Fruit fly (Drosophila melanogaster) whole organism, embryonic: ENCODE results near the gene CycB3.

Source experiments
- ATbp ChIP-seq: fragments of 200-800 bp; sonication (Bioruptor generic); optimal IDR thresholded peaks from 2 replicates; lab custom pipeline; 2017; ENCODE audit warnings: missing biosample characterization, mild to moderate bottlenecking, missing genetic modification characterization, missing genetic modification reagents
- CG10267 ChIP-seq: fragments of 200-800 bp; sonication (Bioruptor generic); optimal IDR thresholded peaks from 2 replicates; lab custom pipeline; 2018; ENCODE audit warnings: missing biosample characterization, mild to moderate bottlenecking, missing genetic modification characterization, moderate library complexity
- CG11456 ChIP-seq: fragments of 200-800 bp; sonication (Bioruptor generic); IDR thresholded peaks from 3 replicates; pipeline ENCODE4 v1.3.6; 2022; ENCODE audit warnings: missing biosample characterization, missing genetic modification characterization
- CG12219 ChIP-seq: fragments of 200-800 bp; sonication (Bioruptor generic); optimal IDR thresholded peaks from 3 replicates; lab custom pipeline; 2018; ENCODE audit warnings: missing biosample characterization, mild to moderate bottlenecking, missing genetic modification characterization
- CG14050 ChIP-seq: fragments of 200-800 bp; sonication (Bioruptor generic); IDR thresholded peaks from 3 replicates; pipeline ENCODE4 v1.3.6; 2022; ENCODE audit warnings: missing biosample characterization, missing genetic modification characterization
- CG14965 ChIP-seq: fragments of 200-800 bp; sonication (Bioruptor generic); optimal IDR thresholded peaks from 2 replicates; lab custom pipeline; 2016; ENCODE audit warnings: missing biosample characterization, missing genetic modification characterization, borderline replicate concordance
- CG17912 ChIP-seq: fragments of 200-800 bp; sonication (Bioruptor generic); optimal IDR thresholded peaks from 2 replicates; lab custom pipeline; 2018; ENCODE audit warnings: missing biosample characterization, mild to moderate bottlenecking, missing genetic modification characterization
- CG18262 ChIP-seq: fragments of 200-800 bp; optimal IDR thresholded peaks from 3 replicates; lab custom pipeline; 2019; ENCODE audit warnings: missing biosample characterization, mild to moderate bottlenecking, missing genetic modification characterization, moderate library complexity
- CG2202 ChIP-seq: fragments of 200-800 bp; sonication (Bioruptor generic); optimal IDR thresholded peaks from 2 replicates; lab custom pipeline; 2018; ENCODE audit warnings: missing biosample characterization, mild to moderate bottlenecking, missing genetic modification characterization
- CG30020 ChIP-seq: fragments of 200-800 bp; optimal IDR thresholded peaks from 2 replicates; lab custom pipeline; 2019; ENCODE audit warnings: missing biosample characterization, mild to moderate bottlenecking, missing genetic modification characterization, moderate library complexity
- CG30403 ChIP-seq: fragments of 200-800 bp; sonication (Bioruptor generic); optimal IDR thresholded peaks from 3 replicates; lab custom pipeline; 2016; ENCODE audit warnings: missing biosample characterization, missing genetic modification characterization
- CG3065 ChIP-seq: fragments of 200-800 bp; sonication (Bioruptor generic); optimal IDR thresholded peaks from 2 replicates; lab custom pipeline; 2016; ENCODE audit warnings: missing biosample characterization, missing genetic modification characterization
- CG4282 ChIP-seq: fragments of 200-800 bp; sonication (Bioruptor generic); optimal IDR thresholded peaks from 2 replicates; lab custom pipeline; 2016; ENCODE audit warnings: missing biosample characterization, missing genetic modification characterization
- CG4328 ChIP-seq: fragments of 200-800 bp; sonication (Bioruptor generic); optimal IDR thresholded peaks from 3 replicates; lab custom pipeline; 2017; ENCODE audit warnings: missing biosample characterization, missing genetic modification reagents, missing genetic modification characterization
- CG43689 ChIP-seq: fragments of 200-800 bp; sonication (Bioruptor generic); IDR thresholded peaks from 2 replicates; pipeline ENCODE4 v1.3.6; 2022; ENCODE audit warnings: missing biosample characterization, missing genetic modification characterization
- CG4617 ChIP-seq: fragments of 200-800 bp; sonication (Bioruptor generic); optimal IDR thresholded peaks from 3 replicates; lab custom pipeline; 2016; ENCODE audit warnings: missing biosample characterization, missing genetic modification characterization, borderline replicate concordance
- CG5180 ChIP-seq: fragments of 200-800 bp; sonication (Bioruptor generic); optimal IDR thresholded peaks from 3 replicates; lab custom pipeline; 2017; ENCODE audit warnings: missing biosample characterization, missing genetic modification characterization, mild to moderate bottlenecking, moderate library complexity, missing genetic modification reagents
- CG6175 ChIP-seq: fragments of 200-800 bp; sonication (Bioruptor generic); IDR thresholded peaks from 3 replicates; pipeline ENCODE4 v1.3.6; 2022; ENCODE audit warnings: missing biosample characterization, missing genetic modification characterization
- CG6254 ChIP-seq: fragments of 200-800 bp; sonication (Bioruptor generic); optimal IDR thresholded peaks from 3 replicates; lab custom pipeline; 2017; ENCODE audit warnings: mild to moderate bottlenecking, missing biosample characterization, missing genetic modification reagents, missing genetic modification characterization
- CG7745 ChIP-seq: fragments of 200-800 bp; sonication (Bioruptor generic); optimal IDR thresholded peaks from 2 replicates; lab custom pipeline; 2018; ENCODE audit warnings: missing biosample characterization, mild to moderate bottlenecking, missing genetic modification characterization, moderate library complexity
- CG9609 ChIP-seq: fragments of 200-800 bp; sonication (Bioruptor generic); optimal IDR thresholded peaks from 3 replicates; lab custom pipeline; 2016; ENCODE audit warnings: missing biosample characterization, missing genetic modification characterization
- CoRest ChIP-seq: fragments of 200-800 bp; sonication (Bioruptor generic); optimal IDR thresholded peaks from 3 replicates; lab custom pipeline; 2018; ENCODE audit warnings: missing biosample characterization, mild to moderate bottlenecking, missing genetic modification characterization, moderate library complexity
- D19A ChIP-seq: fragments of 200-800 bp; optimal IDR thresholded peaks from 3 replicates; lab custom pipeline; 2019; ENCODE audit warnings: missing biosample characterization, mild to moderate bottlenecking, missing genetic modification characterization, moderate library complexity
- Doc2 ChIP-seq: fragments of 200-800 bp; sonication (Bioruptor generic); IDR thresholded peaks from 2 replicates; pipeline ENCODE4 v1.3.6; 2022; ENCODE audit warnings: missing biosample characterization, missing genetic modification characterization
- Hand ChIP-seq: fragments of 200-800 bp; sonication (Bioruptor generic); optimal IDR thresholded peaks from 2 replicates; lab custom pipeline; 2017; ENCODE audit warnings: mild to moderate bottlenecking, missing biosample characterization, missing genetic modification reagents, missing genetic modification characterization
- MTF-1 ChIP-seq: fragments of 200-800 bp; sonication (Bioruptor generic); optimal IDR thresholded peaks from 2 replicates; lab custom pipeline; 2018; ENCODE audit warnings: missing biosample characterization, mild to moderate bottlenecking, missing genetic modification characterization, borderline replicate concordance
- Med ChIP-seq: fragments of 200-800 bp; sonication (Bioruptor generic); peaks from one replicate; lab custom pipeline; 2016; ENCODE audit warnings: missing biosample characterization, missing genetic modification characterization, mild to moderate bottlenecking, inconsistent platforms, moderate library complexity
- NFAT ChIP-seq: fragments of 200-800 bp; sonication (Bioruptor generic); IDR thresholded peaks from 2 replicates; pipeline ENCODE4 v1.3.6; 2022; ENCODE audit warnings: missing biosample characterization, missing genetic modification characterization
- Opbp ChIP-seq: fragments of 200-800 bp; sonication (Bioruptor generic); IDR thresholded peaks from 3 replicates; pipeline ENCODE4 v1.3.6; 2022; ENCODE audit warnings: missing biosample characterization, missing genetic modification characterization; ENCODE audit not compliant: partially characterized antibody
- Ravus ChIP-seq: fragments of 200-800 bp; sonication (Bioruptor generic); IDR thresholded peaks from 2 replicates; pipeline ENCODE4 v1.3.6; 2022; ENCODE audit warnings: missing biosample characterization, missing genetic modification characterization
- Sox100B ChIP-seq: fragments of 200-800 bp; sonication (Bioruptor generic); optimal IDR thresholded peaks from 3 replicates; lab custom pipeline; 2018; ENCODE audit warnings: missing biosample characterization, mild to moderate bottlenecking, missing genetic modification characterization
- Stat92E ChIP-seq, 3 experiments: fragments of >200 bp in 2 of 3; fragments of 200-800 bp in 1 of 3; sonication (Bioruptor generic) in 1 of 3; optimal IDR thresholded peaks; 2 replicates each; lab custom pipeline; 2017 to 2019; ENCODE audit warnings: missing biosample characterization in 3 of 3, missing genetic modification characterization in 3 of 3, mild to moderate bottlenecking in 1 of 3, moderate library complexity in 1 of 3
- az2 ChIP-seq: fragments of 200-800 bp; sonication (Bioruptor generic); optimal IDR thresholded peaks from 3 replicates; lab custom pipeline; 2016; ENCODE audit warnings: missing biosample characterization, missing genetic modification characterization
- cato ChIP-seq: fragments of 200-800 bp; sonication (Bioruptor generic); optimal IDR thresholded peaks from 2 replicates; lab custom pipeline; 2016; ENCODE audit warnings: missing biosample characterization, missing genetic modification characterization, borderline replicate concordance
- chinmo ChIP-seq: fragments of 200-800 bp; sonication (Bioruptor generic); IDR thresholded peaks from 4 replicates; pipeline ENCODE4 v1.3.6; 2022; ENCODE audit warnings: missing biosample characterization, missing genetic modification characterization; ENCODE audit not compliant: partially characterized antibody
- crol ChIP-seq: fragments of 200-800 bp; sonication (Bioruptor generic); IDR thresholded peaks from 2 replicates; pipeline ENCODE4 v1.3.6; 2022; ENCODE audit warnings: missing biosample characterization, missing genetic modification characterization
- jing ChIP-seq: fragments of 200-800 bp; sonication (Bioruptor generic); optimal IDR thresholded peaks from 2 replicates; lab custom pipeline; 2018; ENCODE audit warnings: missing biosample characterization, mild to moderate bottlenecking, missing genetic modification characterization
- lbe ChIP-seq: fragments of 200-800 bp; sonication (Bioruptor generic); optimal IDR thresholded peaks from 2 replicates; lab custom pipeline; 2016; ENCODE audit warnings: missing biosample characterization, mild to moderate bottlenecking, missing genetic modification characterization
- nerfin-1 ChIP-seq: fragments of 200-800 bp; sonication (Bioruptor generic); optimal IDR thresholded peaks from 3 replicates; lab custom pipeline; 2019; ENCODE audit warnings: missing biosample characterization, mild to moderate bottlenecking, missing genetic modification characterization, moderate library complexity
- pb ChIP-seq: fragments of 200-800 bp; sonication (Bioruptor generic); optimal IDR thresholded peaks from 3 replicates; lab custom pipeline; 2016; ENCODE audit warnings: missing biosample characterization, missing genetic modification characterization
- pros ChIP-seq: fragments of 200-800 bp; sonication (Bioruptor generic); optimal IDR thresholded peaks from 3 replicates; lab custom pipeline; 2019; ENCODE audit warnings: missing biosample characterization, mild to moderate bottlenecking, missing genetic modification characterization, moderate library complexity
- sd ChIP-seq: fragments of 200-800 bp; sonication (Bioruptor generic); optimal IDR thresholded peaks from 3 replicates; lab custom pipeline; 2018; ENCODE audit warnings: missing biosample characterization, mild to moderate bottlenecking, missing genetic modification characterization, moderate library complexity
- seq ChIP-seq: fragments of 200-800 bp; sonication (Bioruptor generic); IDR thresholded peaks from 2 replicates; pipeline ENCODE4 v1.3.6; 2022; ENCODE audit warnings: missing biosample characterization, missing genetic modification characterization
- sim ChIP-seq: fragments of 200-800 bp; sonication (Bioruptor generic); IDR thresholded peaks from 2 replicates; pipeline ENCODE4 v1.3.6; 2022; ENCODE audit warnings: missing biosample characterization, missing genetic modification characterization
- slp2 ChIP-seq: fragments of 200-800 bp; sonication (Bioruptor generic); optimal IDR thresholded peaks from 2 replicates; lab custom pipeline; 2016; ENCODE audit warnings: missing biosample characterization, missing genetic modification characterization
- sob ChIP-seq: fragments of 200-800 bp; sonication (Bioruptor generic); IDR thresholded peaks from 2 replicates; pipeline ENCODE4 v1.3.6; 2022; ENCODE audit warnings: missing biosample characterization, missing genetic modification characterization
- stc ChIP-seq: fragments of 200-800 bp; sonication (Bioruptor generic); IDR thresholded peaks from 2 replicates; pipeline ENCODE4 v1.3.6; 2022; ENCODE audit warnings: missing biosample characterization, missing genetic modification characterization

CycB3 gene

dm6 chr3R:24875939-24876842 lies 5.6 kb upstream of the CycB3 start, which contains the start of gene CG3744 (continued):
- TF ChIP-seq stc (GFP tag; lab: Robert Waterston, UW): peak; percentile 85
- TF ChIP-seq CG7745: no peak
- peak; percentile 49; the same call in 1 of the 2 replicates for TF ChIP-seq sim (GFP tag; lab: Robert Waterston, UW)
- peak; percentile 79 for TF ChIP-seq lbe (GFP tag; lab: Kevin White, UChicago)
- peak; percentile 56 for TF ChIP-seq CG17912 (GFP tag; lab: Kevin White, UChicago)
- peak; percentile 57 for TF ChIP-seq CG2202 (tag; lab: Kevin White, UChicago)
- no peak for TF ChIP-seq CG14965 (GFP tag; lab: Kevin White, UChicago)
- peak; percentile 67 for TF ChIP-seq CG12219 (GFP tag; lab: Kevin White, UChicago)
- TF ChIP-seq CG6175 (GFP tag; lab: Robert Waterston, UW): peak; percentile 92
- TF ChIP-seq Ravus (GFP tag; lab: Robert Waterston, UW): peak; percentile 75
- TF ChIP-seq CG3065 (GFP tag; lab: Kevin White, UChicago): peak; percentile 76
- TF ChIP-seq Hand (GFP tag; lab: Kevin White, UChicago): peak; percentile 68
- TF ChIP-seq MTF-1 (GFP tag; lab: Kevin White, UChicago): peak; percentile 81
- peak; percentile 85 for TF ChIP-seq CG4328 (GFP tag; lab: Kevin White, UChicago)
- TF ChIP-seq seq: peak; percentile 82
- TF ChIP-seq ATbp (GFP tag; lab: Kevin White, UChicago): no peak
- TF ChIP-seq CG43689 (GFP tag; lab: Robert Waterston, UW): peak; percentile 82
- TF ChIP-seq sob (GFP tag; lab: Robert Waterston, UW): peak; percentile 96

- no peak for TF ChIP-seq CG10267 (tag; lab: Kevin White, UChicago)
- no peak for TF ChIP-seq az2
- no peak for TF ChIP-seq CoRest (tag; lab: Kevin White, UChicago)
- TF ChIP-seq CG4282 (GFP tag; lab: Kevin White, UChicago): no peak
- no peak for TF ChIP-seq pb (GFP tag; lab: Kevin White, UChicago)
- TF ChIP-seq CG5180: no peak
- no peak for TF ChIP-seq CG14050 (GFP tag; lab: Robert Waterston, UW)
- no peak for TF ChIP-seq D19A (tag; lab: Kevin White, UChicago)
- peak; percentile 28 for TF ChIP-seq Med (GFP tag; lab: Kevin White, UChicago)
- TF ChIP-seq crol: peak; percentile 65; the same call in 1 of the 2 replicates
- no peak for TF ChIP-seq stc (GFP tag; lab: Robert Waterston, UW)
- no peak for TF ChIP-seq CG30020 (tag; lab: Kevin White, UChicago)
- no peak for TF ChIP-seq CG6254 (GFP tag; lab: Kevin White, UChicago)
- no peak for TF ChIP-seq CG18262 (tag; lab: Kevin White, UChicago)
- TF ChIP-seq cato: no peak
- TF ChIP-seq pros (GFP tag; lab: Kevin White, UChicago): peak; percentile 83
- no peak for TF ChIP-seq NFAT
- no peak for TF ChIP-seq CG4617 (GFP tag; lab: Kevin White, UChicago)
- TF ChIP-seq CG9609 (GFP tag; lab: Kevin White, UChicago): no peak
- peak; percentile 66 for TF ChIP-seq nerfin-1 (tag; lab: Kevin White, UChicago)
- TF ChIP-seq Opbp (GFP tag; lab: Robert Waterston, UW): 0 out of 3 replicates have a peak, but pooled peaks have one; percentile 25
- no peak for TF ChIP-seq sd (tag; lab: Kevin White, UChicago)
- no peak for TF ChIP-seq chinmo (GFP tag; lab: Robert Waterston, UW)
- no peak for TF ChIP-seq CG11456 (GFP tag; lab: Robert Waterston, UW)
- no peak for TF ChIP-seq Sox100B (GFP tag; lab: Kevin White, UChicago)
- no peak for TF ChIP-seq Doc2 (GFP tag; lab: Robert Waterston, UW)
- no peak for TF ChIP-seq Stat92E (GFP tag; optimal IDR thresholded peaks at IDR 0.05; lab: Kevin White, UChicago)
- TF ChIP-seq CG30403 (GFP tag; lab: Kevin White, UChicago): no peak
- no peak for TF ChIP-seq jing (GFP tag; lab: Kevin White, UChicago)
- TF ChIP-seq slp2: no peak
These were observed 2.7 kb downstream of the CycB3 start for dm6 chr3R:24867956-24868355.
